Fruit fly (Drosophila melanogaster) whole organism, wandering third instar larva: ENCODE data around the gene CG7298.

Experiments
- CG32264 ChIP-seq: fragments of 200-800 bp; sonication (Bioruptor generic); optimal IDR thresholded peaks from 2 replicates; lab custom pipeline; 2016; ENCODE audit warnings: missing biosample characterization, missing genetic modification characterization
- Dfd ChIP-seq: fragments of >200 bp; optimal IDR thresholded peaks from 2 replicates; lab custom pipeline; 2017; ENCODE audit warnings: missing biosample characterization, missing genetic modification characterization
- GATAd ChIP-seq: sonication (Bioruptor generic); optimal IDR thresholded peaks from 2 replicates; lab custom pipeline; 2016; ENCODE audit warnings: missing biosample characterization, missing genetic modification characterization
- Hr78 ChIP-seq: fragments of >200 bp; optimal IDR thresholded peaks from 2 replicates; lab custom pipeline; 2017; ENCODE audit warnings: missing biosample characterization, missing genetic modification characterization
- Jra ChIP-seq: sonication (Bioruptor generic); optimal IDR thresholded peaks from 2 replicates; lab custom pipeline; 2016; ENCODE audit warnings: missing biosample characterization, missing genetic modification characterization
- Myc ChIP-seq: fragments of >200 bp; optimal IDR thresholded peaks from 2 replicates; lab custom pipeline; 2017
- brk ChIP-seq: fragments of 200-800 bp; sonication (Bioruptor generic); optimal IDR thresholded peaks from 2 replicates; lab custom pipeline; 2016; ENCODE audit warnings: missing biosample characterization, mild to moderate bottlenecking, missing genetic modification characterization
- h ChIP-seq: fragments of 200-800 bp; sonication (Bioruptor generic); optimal IDR thresholded peaks from 3 replicates; lab custom pipeline; 2016; ENCODE audit warnings: missing biosample characterization, mild to moderate bottlenecking, missing genetic modification characterization
- lola ChIP-seq: fragments of >200 bp; optimal IDR thresholded peaks from 2 replicates; lab custom pipeline; 2017; ENCODE audit warnings: missing biosample characterization, missing genetic modification characterization
- pan ChIP-seq: fragments of >200 bp; optimal IDR thresholded peaks from 2 replicates; lab custom pipeline; 2017
- sage ChIP-seq: fragments of 200-800 bp; sonication (Bioruptor generic); optimal IDR thresholded peaks from 2 replicates; lab custom pipeline; 2016; ENCODE audit warnings: missing biosample characterization, mild to moderate bottlenecking, missing genetic modification characterization
- tai ChIP-seq: sonication (Bioruptor generic); optimal IDR thresholded peaks from 2 replicates; lab custom pipeline; 2016; ENCODE audit warnings: missing biosample characterization, missing genetic modification characterization

- no peak for TF ChIP-seq sage (GFP tag; lab: Kevin White, UChicago)
- TF ChIP-seq pan (lab: Kevin White, UChicago): no peak
- no peak for TF ChIP-seq brk (GFP tag; lab: Kevin White, UChicago)
- no peak for TF ChIP-seq lola (GFP tag; lab: Kevin White, UChicago)
- TF ChIP-seq Jra: no peak
- no peak for TF ChIP-seq CG32264
- TF ChIP-seq Myc (lab: Kevin White, UChicago): no peak
- no peak for TF ChIP-seq GATAd (GFP tag; lab: Kevin White, UChicago)
- TF ChIP-seq Hr78 (GFP tag; lab: Kevin White, UChicago): no peak
- no peak for TF ChIP-seq tai (GFP tag; lab: Kevin White, UChicago)
- no peak for TF ChIP-seq h (GFP tag; lab: Kevin White, UChicago)
- TF ChIP-seq Dfd (GFP tag; lab: Kevin White, UChicago): no peak
Observed at dm6 chr3L:20197213-20197612, 6.3 kb downstream of the CG7298 start.
